Fruit fly (Drosophila melanogaster): ENCODE data around the gene CG15812.

Gene CG15812

dm6 chr3L:3134064-3134545, 25.7 kb upstream of the CG15812 start (continued):
- no peak for TF ChIP-seq tna (GFP tag; IDR thresholded peaks at IDR 0.05; ENCODE audit: partially characterized antibody)
- TF ChIP-seq lmd (GFP tag; IDR thresholded peaks at IDR 0.05), result no peak
- peak; percentile 6 for TF ChIP-seq CG34376 (GFP tag; optimal IDR thresholded peaks at IDR 0.05)
- TF ChIP-seq CG4730 (GFP tag; IDR thresholded peaks at IDR 0.05), result no peak
- TF ChIP-seq Deaf1 (tag; optimal IDR thresholded peaks at IDR 0.05), result peak; percentile 59
- no peak for TF ChIP-seq odd (GFP tag; optimal IDR thresholded peaks at IDR 0.05)
- TF ChIP-seq CG43689 (GFP tag; IDR thresholded peaks at IDR 0.05), result no peak

- TF ChIP-seq CG10431 (GFP tag; optimal IDR thresholded peaks at IDR 0.05) (peak; percentile 85), CG33557 (GFP tag; optimal IDR thresholded peaks at IDR 0.05) (peak; percentile 91), Xrp1 (GFP tag; IDR thresholded peaks at IDR 0.05) (peak; percentile 11; the same call in 1 of the 2 replicates), fd64A (GFP tag; optimal IDR thresholded peaks at IDR 0.05) (peak; percentile 35), CG5245 (GFP tag; optimal IDR thresholded peaks at IDR 0.05) (no peak), gt (GFP tag; IDR thresholded peaks at IDR 0.05) (no peak), jigr1 (GFP tag; IDR thresholded peaks at IDR 0.05) (no peak), zfh1 (GFP tag; IDR thresholded peaks at IDR 0.05) (peak; percentile 9; the same call in 1 of the 3 replicates), ken (GFP tag; IDR thresholded peaks at IDR 0.05) (no peak), otp (GFP tag; IDR thresholded peaks at IDR 0.05) (peak; percentile 11; the same call in 1 of the 3 replicates), CG2116 (GFP tag; optimal IDR thresholded peaks at IDR 0.05) (no peak), Deaf1 (tag; optimal IDR thresholded peaks at IDR 0.05) (peak; percentile 7), Spps (tag; optimal IDR thresholded peaks at IDR 0.05) (peak; percentile 59), Lhr (GFP tag; optimal IDR thresholded peaks at IDR 0.05) (peak; percentile 7), Blimp-1 (GFP tag; optimal IDR thresholded peaks at IDR 0.05) (peak; percentile 100), Chrac-16 (GFP tag; optimal IDR thresholded peaks at IDR 0.05) (no peak), CG4730 (GFP tag; IDR thresholded peaks at IDR 0.05) (no peak), bab2 (GFP tag; optimal IDR thresholded peaks at IDR 0.05) (no peak), CG2875 (GFP tag; optimal IDR thresholded peaks at IDR 0.05) (peak; percentile 30), gsb-n (tag; optimal IDR thresholded peaks at IDR 0.05) (peak; percentile 50), B-H2 (GFP tag; optimal IDR thresholded peaks at IDR 0.05) (no peak), bsh (GFP tag; optimal IDR thresholded peaks at IDR 0.05) (peak in 1 of 2 experiments; percentile 61), CG10267 (tag; optimal IDR thresholded peaks at IDR 0.05) (peak; percentile 5), CG18262 (tag; optimal IDR thresholded peaks at IDR 0.05) (peak; percentile 42), dmrt11E (tag; optimal IDR thresholded peaks at IDR 0.05) (peak; percentile 1), twi (tag; optimal IDR thresholded peaks at IDR 0.05) (peak; percentile 33), Sry-β (GFP tag; optimal IDR thresholded peaks at IDR 0.05) (peak; percentile 39), gsb (GFP tag; IDR thresholded peaks at IDR 0.05) (no peak), CG13624 (GFP tag; optimal IDR thresholded peaks at IDR 0.05) (no peak), nom (GFP tag; optimal IDR thresholded peaks at IDR 0.05) (no peak), gro (GFP tag; optimal IDR thresholded peaks at IDR 0.05) (no peak), CG7745 (tag; optimal IDR thresholded peaks at IDR 0.05) (peak; percentile 64), CG7372 (GFP tag; IDR thresholded peaks at IDR 0.05) (no peak), CG6791 (GFP tag; IDR thresholded peaks at IDR 0.05; ENCODE audit: partially characterized antibody) (no peak), CG17568 (GFP tag; optimal IDR thresholded peaks at IDR 0.05) (peak; percentile 32), fd3F (GFP tag; optimal IDR thresholded peaks at IDR 0.05) (no peak), NC2β (GFP tag; optimal IDR thresholded peaks at IDR 0.05) (no peak), NK7.1 (GFP tag; optimal IDR thresholded peaks at IDR 0.05) (no peak), CG12659 (GFP tag; optimal IDR thresholded peaks at IDR 0.05) (no peak), ERR (GFP tag; optimal IDR thresholded peaks at IDR 0.05) (no peak), CG12236 (GFP tag; optimal IDR thresholded peaks at IDR 0.05) (no peak), nerfin-1 (tag; optimal IDR thresholded peaks at IDR 0.05) (peak; percentile 29), MTF-1 (GFP tag; optimal IDR thresholded peaks at IDR 0.05; ENCODE audit: borderline replicate concordance) (peak; percentile 10)
These were observed 18.4 kb upstream of the CG15812 start for dm6 chr3L:3141411-3141810.
